Worm (Caenorhabditis elegans) whole organism, L1 larva: ENCODE data around the gene lro-1.
A peak's percentile ranks its signal among the peaks of the same experiment; 100 is the strongest.

Experiments
- C04F5.9 ChIP-seq: sonication (generic microtip); optimal IDR thresholded peaks from 2 replicates; lab custom pipeline; 2016; ENCODE audit warnings: missing genetic modification characterization, missing compliant biosample characterization
- C16A3.4 ChIP-seq: fragments of 150-350 bp; optimal IDR thresholded peaks from 2 replicates; lab custom pipeline; 2014; ENCODE audit warnings: missing biosample characterization, missing genetic modification characterization
- C34B4.2 ChIP-seq: sonication (generic microtip); optimal IDR thresholded peaks from 2 replicates; lab custom pipeline; 2017; ENCODE audit warnings: mild to moderate bottlenecking, missing genetic modification characterization, missing compliant biosample characterization
- aha-1 ChIP-seq: fragments of 150-350 bp; optimal IDR thresholded peaks from 2 replicates; lab custom pipeline; 2014; ENCODE audit warnings: missing biosample characterization, missing genetic modification characterization
- alr-1 ChIP-seq: fragments of 200-800 bp; sonication (Bioruptor generic); optimal IDR thresholded peaks from 2 replicates; lab custom pipeline; 2018; ENCODE audit warnings: borderline replicate concordance, mild to moderate bottlenecking, missing genetic modification characterization, missing compliant biosample characterization
- blmp-1 ChIP-seq: fragments of 150-350 bp; optimal IDR thresholded peaks from 2 replicates; lab custom pipeline; 2014; ENCODE audit warnings: missing biosample characterization, missing genetic modification characterization
- ceh-82 ChIP-seq, 3 experiments: fragments of 150-350 bp in 1 of 3; sonication (generic microtip) in 2 of 3; optimal IDR thresholded peaks; 2 replicates each; lab custom pipeline; 2014 to 2017; ENCODE audit warnings: missing biosample characterization in 3 of 3, missing genetic modification characterization in 3 of 3
- ceh-88 ChIP-seq: fragments of 200-800 bp; sonication (Bioruptor generic); IDR thresholded peaks from 2 replicates; pipeline ENCODE4 v1.3.6; 2022; ENCODE audit warnings: missing genetic modification characterization, missing compliant biosample characterization
- ces-1 ChIP-seq: fragments of 150-350 bp; optimal IDR thresholded peaks from 2 replicates; lab custom pipeline; 2014; ENCODE audit warnings: missing biosample characterization, missing genetic modification reagents, missing genetic modification characterization
- dpl-1 ChIP-seq, 3 experiments: fragments of 150-350 bp in 2 of 3; sonication (generic microtip) in 1 of 3; optimal IDR thresholded peaks; 2 replicates each; lab custom pipeline; 2014 to 2017; ENCODE audit warnings: missing biosample characterization in 3 of 3, missing genetic modification characterization in 3 of 3, missing genetic modification reagents in 3 of 3
- dsc-1 ChIP-seq: sonication (generic microtip); optimal IDR thresholded peaks from 2 replicates; lab custom pipeline; 2016; ENCODE audit warnings: mild to moderate bottlenecking, missing genetic modification characterization, missing compliant biosample characterization
- efl-1 ChIP-seq, 4 experiments: fragments of 150-350 bp; optimal IDR thresholded peaks in 3 of 4; peaks in 1 of 4; 1 replicate in 1 of 4; 2 replicates in 3 of 4; lab custom pipeline; 2014; ENCODE audit warnings: missing biosample characterization in 2 of 4, missing genetic modification characterization in 2 of 4, missing genetic modification reagents in 2 of 4
- egl-13 ChIP-seq: sonication (generic microtip); optimal IDR thresholded peaks from 2 replicates; lab custom pipeline; 2016; ENCODE audit warnings: missing genotype, missing genetic modification reagents, missing genetic modification characterization, missing compliant biosample characterization
- egl-27 ChIP-seq, 2 experiments: fragments of 150-350 bp in 1 of 2; sonication (generic microtip); optimal IDR thresholded peaks; 3 replicates each; lab custom pipeline; 2017 to 2018; ENCODE audit warnings: missing biosample characterization in 2 of 2, missing genetic modification characterization in 2 of 2, missing genetic modification reagents in 2 of 2
- elt-3 ChIP-seq, 6 experiments: fragments of 150-350 bp in 1 of 6; sonication (generic microtip); optimal IDR thresholded peaks; 2 replicates each; lab custom pipeline; 2017 to 2018; ENCODE audit warnings: missing biosample characterization in 6 of 6, missing genetic modification characterization in 6 of 6, inconsistent platforms in 1 of 6
- ets-5 ChIP-seq: fragments of 200-800 bp; sonication (Bioruptor generic); IDR thresholded peaks from 2 replicates; pipeline ENCODE4 v1.3.6; 2022; ENCODE audit warnings: missing genetic modification characterization, missing compliant biosample characterization
- fkh-8 ChIP-seq: sonication (generic microtip); optimal IDR thresholded peaks from 2 replicates; lab custom pipeline; 2016; ENCODE audit warnings: mild to moderate bottlenecking, missing genetic modification characterization, missing compliant biosample characterization
- grh-1 ChIP-seq: fragments of 200-800 bp; sonication (Bioruptor generic); IDR thresholded peaks from 2 replicates; pipeline ENCODE4 v1.3.6; 2022; ENCODE audit warnings: missing genetic modification reagents, missing genetic modification characterization, missing compliant biosample characterization
- hlh-4 ChIP-seq: sonication (generic microtip); optimal IDR thresholded peaks from 2 replicates; lab custom pipeline; 2016; ENCODE audit warnings: mild to moderate bottlenecking, missing genetic modification characterization, missing compliant biosample characterization
- hpl-2 ChIP-seq: fragments of 150-350 bp; optimal IDR thresholded peaks from 2 replicates; lab custom pipeline; 2014; ENCODE audit warnings: missing biosample characterization, missing genetic modification reagents, missing genetic modification characterization
- irx-1 ChIP-seq: sonication (generic microtip); optimal IDR thresholded peaks from 2 replicates; lab custom pipeline; 2016; ENCODE audit warnings: missing genetic modification characterization, missing compliant biosample characterization
- lin-14 ChIP-seq: fragments of 200-800 bp; sonication (Bioruptor generic); optimal IDR thresholded peaks from 2 replicates; lab custom pipeline; 2018; ENCODE audit warnings: mild to moderate bottlenecking, missing genetic modification characterization, moderate library complexity, missing compliant biosample characterization
- lin-35 ChIP-seq, 2 experiments: fragments of 150-350 bp; optimal IDR thresholded peaks; 2 replicates each; lab custom pipeline; 2014; ENCODE audit warnings: missing biosample characterization in 2 of 2, missing genetic modification characterization in 2 of 2, missing genetic modification reagents in 2 of 2
- lsy-2 ChIP-seq, 2 experiments: fragments of 150-350 bp; optimal IDR thresholded peaks; 2 replicates each; lab custom pipeline; 2014; ENCODE audit warnings: missing biosample characterization in 2 of 2, missing genetic modification characterization in 2 of 2
- mab-9 ChIP-seq: fragments of 200-800 bp; sonication (Bioruptor generic); IDR thresholded peaks from 2 replicates; pipeline ENCODE4 v1.3.6; 2022; ENCODE audit warnings: missing genetic modification reagents, missing genetic modification characterization, missing compliant biosample characterization
- mdl-1 ChIP-seq, 2 experiments: fragments of 150-350 bp; optimal IDR thresholded peaks; 2 replicates each; lab custom pipeline; 2014 to 2017; ENCODE audit warnings: missing biosample characterization in 2 of 2, missing genetic modification characterization in 2 of 2, inconsistent platforms in 1 of 2
- mef-2 ChIP-seq: fragments of 150-350 bp; optimal IDR thresholded peaks from 2 replicates; lab custom pipeline; 2014; ENCODE audit warnings: missing biosample characterization, missing genetic modification characterization
- mep-1 ChIP-seq: fragments of 150-350 bp; optimal IDR thresholded peaks from 2 replicates; lab custom pipeline; 2014; ENCODE audit warnings: missing biosample characterization, missing genetic modification characterization
- nhr-12 ChIP-seq: sonication (generic microtip); optimal IDR thresholded peaks from 2 replicates; lab custom pipeline; 2017; ENCODE audit warnings: missing biosample characterization, missing genetic modification characterization
- nhr-19 ChIP-seq: fragments of 200-800 bp; sonication (Bioruptor generic); conservative IDR thresholded peaks from 2 replicates; pipeline ENCODE4 v1.3.6; 2022; ENCODE audit warnings: missing genetic modification characterization, missing compliant biosample characterization
- nhr-237 ChIP-seq: fragments of 150-350 bp; optimal IDR thresholded peaks from 2 replicates; lab custom pipeline; 2014; ENCODE audit warnings: missing biosample characterization, missing genetic modification characterization
- nhr-28 ChIP-seq: fragments of 150-350 bp; optimal IDR thresholded peaks from 2 replicates; lab custom pipeline; 2014; ENCODE audit warnings: missing biosample characterization, missing genetic modification characterization
- nhr-47 ChIP-seq: sonication (generic microtip); optimal IDR thresholded peaks from 2 replicates; lab custom pipeline; 2016; ENCODE audit warnings: mild to moderate bottlenecking, missing genetic modification characterization, moderate library complexity, missing compliant biosample characterization
- nhr-71 ChIP-seq: sonication (generic microtip); optimal IDR thresholded peaks from 2 replicates; lab custom pipeline; 2016; ENCODE audit warnings: mild to moderate bottlenecking, missing genetic modification characterization, moderate library complexity, missing compliant biosample characterization
- nhr-77 ChIP-seq: fragments of 150-350 bp; optimal IDR thresholded peaks from 2 replicates; lab custom pipeline; 2014; ENCODE audit warnings: missing biosample characterization, missing genetic modification characterization
- nhr-85 ChIP-seq: sonication (generic microtip); peaks from one replicate; lab custom pipeline; 2016; ENCODE audit warnings: missing genetic modification characterization, inconsistent platforms, missing compliant biosample characterization
- pax-3 ChIP-seq: fragments of 200-800 bp; sonication (Bioruptor generic); optimal IDR thresholded peaks from 2 replicates; lab custom pipeline; 2018; ENCODE audit warnings: mild to moderate bottlenecking, missing genetic modification characterization, moderate library complexity, missing compliant biosample characterization
- pqm-1 ChIP-seq: sonication (generic microtip); optimal IDR thresholded peaks from 3 replicates; lab custom pipeline; 2017; ENCODE audit warnings: missing biosample characterization, missing genetic modification characterization
- rnt-1 ChIP-seq: sonication (generic microtip); optimal IDR thresholded peaks from 2 replicates; lab custom pipeline; 2016; ENCODE audit warnings: mild to moderate bottlenecking, missing genetic modification characterization, moderate library complexity, missing compliant biosample characterization
- skn-1 ChIP-seq: fragments of 150-350 bp; optimal IDR thresholded peaks from 2 replicates; lab custom pipeline; 2014; ENCODE audit warnings: missing biosample characterization, missing genetic modification characterization
- snpc-4 ChIP-seq: fragments of 150-350 bp; optimal IDR thresholded peaks from 2 replicates; lab custom pipeline; 2014; ENCODE audit warnings: missing biosample characterization, missing genetic modification characterization
- snu-23 ChIP-seq: sonication (generic microtip); optimal IDR thresholded peaks from 2 replicates; lab custom pipeline; 2016; ENCODE audit warnings: missing genetic modification characterization, missing compliant biosample characterization
- sox-4 ChIP-seq: sonication (generic microtip); optimal IDR thresholded peaks from 2 replicates; lab custom pipeline; 2016; ENCODE audit warnings: missing genetic modification characterization, missing compliant biosample characterization
- swsn-7 ChIP-seq: sonication (generic microtip); optimal IDR thresholded peaks from 2 replicates; lab custom pipeline; 2016; ENCODE audit warnings: missing genetic modification characterization, missing compliant biosample characterization
- tbx-2 ChIP-seq: sonication (generic microtip); optimal IDR thresholded peaks from 2 replicates; lab custom pipeline; 2016; ENCODE audit warnings: missing genetic modification characterization, missing compliant biosample characterization
- tlp-1 ChIP-seq: fragments of 150-350 bp; optimal IDR thresholded peaks from 2 replicates; lab custom pipeline; 2014; ENCODE audit warnings: missing biosample characterization, missing genetic modification characterization
- unc-86 ChIP-seq: sonication (generic microtip); optimal IDR thresholded peaks from 2 replicates; lab custom pipeline; 2016; ENCODE audit warnings: missing genetic modification characterization, missing compliant biosample characterization
- vab-15 ChIP-seq: sonication (generic microtip); optimal IDR thresholded peaks from 2 replicates; lab custom pipeline; 2017; ENCODE audit warnings: missing genotype, mild to moderate bottlenecking, missing genetic modification characterization, missing compliant biosample characterization
- xbp-1 ChIP-seq: sonication (generic microtip); optimal IDR thresholded peaks from 2 replicates; lab custom pipeline; 2016; ENCODE audit warnings: missing genetic modification characterization, missing compliant biosample characterization
- zag-1 ChIP-seq: fragments of 150-350 bp; optimal IDR thresholded peaks from 2 replicates; lab custom pipeline; 2014; ENCODE audit warnings: missing biosample characterization, missing genetic modification characterization
- ztf-11 ChIP-seq, 2 experiments: sonication (generic microtip); optimal IDR thresholded peaks; 2 replicates each; lab custom pipeline; 2016 to 2017; ENCODE audit warnings: missing genetic modification characterization in 2 of 2, missing biosample characterization in 1 of 2, missing compliant biosample characterization in 1 of 2

Gene lro-1

ce11 chrX:6258409-6258808, 13.5 kb upstream of the lro-1 start:
- TF ChIP-seq nhr-237 (tag; lab: Kevin White, UChicago) (no peak), blmp-1 (peak; percentile 20), ztf-11 (tag; optimal IDR thresholded peaks at IDR 0.05; lab: Kevin White, UChicago) (peak in 1 of 2 experiments; percentile 22)

ce11 chrX:6259081-6259480, 12.8 kb upstream of the lro-1 start:
- TF ChIP-seq ces-1 (GFP tag; lab: Kevin White, UChicago) = no peak
- TF ChIP-seq vab-15 = no peak
- TF ChIP-seq aha-1 (tag; lab: Kevin White, UChicago) = no peak
- no peak for TF ChIP-seq mef-2 (tag; lab: Kevin White, UChicago)
- TF ChIP-seq ets-5 (GFP tag; lab: Robert Waterston, UW) = no peak
- no peak for TF ChIP-seq nhr-12 (tag; lab: Kevin White, UChicago)
- peak; percentile 49 for TF ChIP-seq mep-1 (tag; lab: Kevin White, UChicago)
- TF ChIP-seq nhr-77 = no peak
- TF ChIP-seq C04F5.9 = no peak
- peak; percentile 22 for TF ChIP-seq rnt-1
- no peak for TF ChIP-seq C16A3.4 (tag; lab: Kevin White, UChicago)
- peak; percentile 57 for TF ChIP-seq nhr-85 (tag; lab: Kevin White, UChicago)
- no peak for TF ChIP-seq blmp-1
- no peak for TF ChIP-seq ceh-88
- no peak for TF ChIP-seq C34B4.2 (tag; lab: Kevin White, UChicago)
- no peak for TF ChIP-seq egl-13 (tag; lab: Kevin White, UChicago)
- no peak for TF ChIP-seq sox-4 (tag; lab: Kevin White, UChicago)
- no peak for TF ChIP-seq grh-1 (GFP tag; lab: Robert Waterston, UW)
- TF ChIP-seq mab-9 = no peak
- TF ChIP-seq elt-3 (tag; optimal IDR thresholded peaks at IDR 0.05; lab: Kevin White, UChicago) = no peak
- no peak for TF ChIP-seq hlh-4
- TF ChIP-seq lin-35 (GFP tag; optimal IDR thresholded peaks at IDR 0.05; lab: Kevin White, UChicago) = no peak
- peak; percentile 47 for TF ChIP-seq tbx-2 (tag; lab: Kevin White, UChicago)
- no peak for TF ChIP-seq dsc-1 (tag; lab: Kevin White, UChicago)
- no peak for TF ChIP-seq pax-3
- TF ChIP-seq tlp-1 (tag; lab: Kevin White, UChicago) = no peak
- TF ChIP-seq swsn-7 = no peak
- no peak for TF ChIP-seq nhr-19 (GFP tag; lab: Robert Waterston, UW)
- TF ChIP-seq egl-27 (tag; optimal IDR thresholded peaks at IDR 0.05; lab: Kevin White, UChicago) = no peak
- peak in 1 of 2 experiments; percentile 87 for TF ChIP-seq ztf-11 (tag; optimal IDR thresholded peaks at IDR 0.05; lab: Kevin White, UChicago)
- TF ChIP-seq alr-1 (tag; lab: Kevin White, UChicago) = no peak
- no peak for TF ChIP-seq nhr-47 (tag; lab: Kevin White, UChicago)
- no peak for TF ChIP-seq skn-1 (tag; lab: Kevin White, UChicago)
- TF ChIP-seq snu-23 (GFP tag; lab: Kevin White, UChicago) = peak; percentile 23
- TF ChIP-seq nhr-28 (tag; lab: Kevin White, UChicago) = no peak
- TF ChIP-seq zag-1 = no peak
- peak; percentile 67 for TF ChIP-seq nhr-71 (tag; lab: Kevin White, UChicago)
- TF ChIP-seq lin-14 (GFP tag; lab: Kevin White, UChicago) = peak; percentile 51

ce11 chrX:6263194-6263698, 8.6 kb upstream of the lro-1 start, which contains the start of gene W05H9.4:
Gene W05H9.4 (plus strand): TSS chrX:6263648.
- TF ChIP-seq lin-14 (GFP tag; lab: Kevin White, UChicago) (peak; percentile 86), swsn-7 (peak; percentile 27), fkh-8 (tag; lab: Kevin White, UChicago) (peak; percentile 31), snpc-4 (peak; percentile 15), ztf-11 (tag; optimal IDR thresholded peaks at IDR 0.05; lab: Kevin White, UChicago) (peak in 1 of 2 experiments; percentile 59), mep-1 (tag; lab: Kevin White, UChicago) (peak; percentile 34), mdl-1 (tag; optimal IDR thresholded peaks at IDR 0.05; lab: Kevin White, UChicago) (peak in 1 of 2 experiments; percentile 2), dpl-1 (GFP tag; optimal IDR thresholded peaks at IDR 0.05; lab: Kevin White, UChicago) (no peak), unc-86 (tag; lab: Kevin White, UChicago) (peak; percentile 40), ceh-82 (tag; optimal IDR thresholded peaks at IDR 0.05; lab: Kevin White, UChicago) (peak in 1 of 3 experiments; percentile 18), nhr-47 (tag; lab: Kevin White, UChicago) (peak; percentile 10), hpl-2 (no peak), irx-1 (tag; lab: Kevin White, UChicago) (no peak), lsy-2 (tag; optimal IDR thresholded peaks at IDR 0.05; lab: Kevin White, UChicago) (peak in 1 of 2 experiments; percentile 12), efl-1 (optimal IDR thresholded peaks at IDR 0.05; lab: Kevin White, UChicago) (no peak), efl-1 (GFP tag; optimal IDR thresholded peaks at IDR 0.05 in 1 of 2; lab: Kevin White, UChicago) (peak; percentile 1 to 14), nhr-71 (tag; lab: Kevin White, UChicago) (peak; percentile 30), xbp-1 (tag; lab: Kevin White, UChicago) (peak; percentile 12), pqm-1 (tag; lab: Kevin White, UChicago) (no peak)
